Fruit fly (Drosophila melanogaster) whole organism, embryonic: ENCODE measurements around the gene Actbeta.

ENCODE experiments used
- Atf3 ChIP-seq: fragments of 200-800 bp; sonication (Bioruptor generic); optimal IDR thresholded peaks from 3 replicates; lab custom pipeline; 2016; ENCODE audit warnings: missing biosample characterization, missing genetic modification characterization
- BEAF-32 ChIP-seq: fragments of 200-800 bp; sonication (Bioruptor generic); optimal IDR thresholded peaks from 3 replicates; lab custom pipeline; 2017; ENCODE audit warnings: missing biosample characterization, missing genetic modification characterization, mild to moderate bottlenecking, moderate library complexity, missing genetic modification reagents
- BtbVII ChIP-seq: fragments of 200-800 bp; sonication (Bioruptor generic); optimal IDR thresholded peaks from 3 replicates; lab custom pipeline; 2017; ENCODE audit warnings: missing biosample characterization, mild to moderate bottlenecking, missing genetic modification characterization
- CG10267 ChIP-seq: fragments of 200-800 bp; sonication (Bioruptor generic); optimal IDR thresholded peaks from 2 replicates; lab custom pipeline; 2018; ENCODE audit warnings: missing biosample characterization, mild to moderate bottlenecking, missing genetic modification characterization, moderate library complexity
- CG10565 ChIP-seq: fragments of 200-800 bp; sonication (Bioruptor generic); optimal IDR thresholded peaks from 3 replicates; lab custom pipeline; 2016; ENCODE audit warnings: missing biosample characterization, mild to moderate bottlenecking, missing genetic modification characterization
- CG13123 ChIP-seq: fragments of 200-800 bp; sonication (Bioruptor generic); optimal IDR thresholded peaks from 2 replicates; lab custom pipeline; 2016; ENCODE audit warnings: missing biosample characterization, missing genetic modification characterization
- CG14667 ChIP-seq: fragments of 200-800 bp; sonication (Bioruptor generic); IDR thresholded peaks from 2 replicates; pipeline ENCODE4 v1.3.6; 2022; ENCODE audit warnings: missing biosample characterization, missing genetic modification characterization
- CG17359 ChIP-seq: fragments of 200-800 bp; sonication (Bioruptor generic); optimal IDR thresholded peaks from 3 replicates; lab custom pipeline; 2018; ENCODE audit warnings: missing biosample characterization, mild to moderate bottlenecking, missing genetic modification characterization, moderate library complexity
- CG17361 ChIP-seq: fragments of 200-800 bp; sonication (Bioruptor generic); IDR thresholded peaks from 3 replicates; pipeline ENCODE4 v1.3.6; 2022; ENCODE audit warnings: missing biosample characterization, missing genetic modification characterization
- CG17829 ChIP-seq: fragments of 200-800 bp; optimal IDR thresholded peaks from 2 replicates; lab custom pipeline; 2019; ENCODE audit warnings: missing biosample characterization, mild to moderate bottlenecking, missing genetic modification characterization, moderate library complexity
- CG2712 ChIP-seq: fragments of 200-800 bp; optimal IDR thresholded peaks from 3 replicates; lab custom pipeline; 2019; ENCODE audit warnings: missing biosample characterization, mild to moderate bottlenecking, missing genetic modification characterization, moderate library complexity
- CG34376 ChIP-seq: fragments of 200-800 bp; sonication (Bioruptor generic); optimal IDR thresholded peaks from 2 replicates; lab custom pipeline; 2018; ENCODE audit warnings: missing biosample characterization, mild to moderate bottlenecking, missing genetic modification characterization
- CG4282 ChIP-seq: fragments of 200-800 bp; sonication (Bioruptor generic); optimal IDR thresholded peaks from 2 replicates; lab custom pipeline; 2016; ENCODE audit warnings: missing biosample characterization, missing genetic modification characterization
- CG7357 ChIP-seq: fragments of 200-800 bp; sonication (Bioruptor generic); IDR thresholded peaks from 3 replicates; pipeline ENCODE4 v1.3.6; 2022; ENCODE audit warnings: missing biosample characterization, missing genetic modification characterization
- CG7786 ChIP-seq: fragments of 200-800 bp; sonication (Bioruptor generic); optimal IDR thresholded peaks from 2 replicates; lab custom pipeline; 2016; ENCODE audit warnings: missing biosample characterization, missing genetic modification characterization
- CG7928 ChIP-seq: fragments of 200-800 bp; sonication (Bioruptor generic); optimal IDR thresholded peaks from 2 replicates; lab custom pipeline; 2017; ENCODE audit warnings: missing biosample characterization, mild to moderate bottlenecking, missing genetic modification characterization
- CG7987 ChIP-seq: fragments of 200-800 bp; sonication (Bioruptor generic); optimal IDR thresholded peaks from 2 replicates; lab custom pipeline; 2018; ENCODE audit warnings: missing biosample characterization, mild to moderate bottlenecking, missing genetic modification characterization, moderate library complexity
- CG8388 ChIP-seq: fragments of 200-800 bp; sonication (Bioruptor generic); optimal IDR thresholded peaks from 2 replicates; lab custom pipeline; 2019; ENCODE audit warnings: missing biosample characterization, mild to moderate bottlenecking, missing genetic modification characterization, moderate library complexity
- CG8924 ChIP-seq: fragments of 200-800 bp; optimal IDR thresholded peaks from 3 replicates; lab custom pipeline; 2019; ENCODE audit warnings: missing biosample characterization, mild to moderate bottlenecking, missing genetic modification characterization, moderate library complexity
- CG9437 ChIP-seq: fragments of 200-800 bp; sonication (Bioruptor generic); optimal IDR thresholded peaks from 2 replicates; lab custom pipeline; 2018; ENCODE audit warnings: missing biosample characterization, mild to moderate bottlenecking, missing genetic modification characterization
- CG9797 ChIP-seq: fragments of 200-800 bp; sonication (Bioruptor generic); optimal IDR thresholded peaks from 3 replicates; lab custom pipeline; 2018; ENCODE audit warnings: missing biosample characterization, mild to moderate bottlenecking, missing genetic modification characterization
- Dad ChIP-seq: fragments of 200-800 bp; sonication (Bioruptor generic); optimal IDR thresholded peaks from 3 replicates; lab custom pipeline; 2016; ENCODE audit warnings: missing biosample characterization, missing genetic modification characterization
- Dfd ChIP-seq, 2 experiments: fragments of >200 bp; optimal IDR thresholded peaks; 2 replicates each; lab custom pipeline; 2017; ENCODE audit warnings: missing biosample characterization in 2 of 2, missing genetic modification characterization in 2 of 2
- H15 ChIP-seq: fragments of 200-800 bp; sonication (Bioruptor generic); IDR thresholded peaks from 3 replicates; pipeline ENCODE4 v1.3.6; 2022; ENCODE audit warnings: missing biosample characterization, missing genetic modification characterization
- HHEX ChIP-seq: fragments of 200-800 bp; sonication (Bioruptor generic); optimal IDR thresholded peaks from 3 replicates; lab custom pipeline; 2017; ENCODE audit warnings: missing biosample characterization, mild to moderate bottlenecking, missing genetic modification characterization, missing genetic modification reagents
- HLH54F ChIP-seq: fragments of 200-800 bp; sonication (Bioruptor generic); optimal IDR thresholded peaks from 3 replicates; lab custom pipeline; 2016; ENCODE audit warnings: missing biosample characterization, missing genetic modification characterization
- HmgZ ChIP-seq: fragments of 200-800 bp; sonication (Bioruptor generic); optimal IDR thresholded peaks from 2 replicates; lab custom pipeline; 2018; ENCODE audit warnings: missing biosample characterization, mild to moderate bottlenecking, missing genetic modification characterization
- Ravus ChIP-seq: fragments of 200-800 bp; sonication (Bioruptor generic); IDR thresholded peaks from 2 replicates; pipeline ENCODE4 v1.3.6; 2022; ENCODE audit warnings: missing biosample characterization, missing genetic modification characterization
- Side ChIP-seq: fragments of 200-800 bp; sonication (Bioruptor generic); optimal IDR thresholded peaks from 2 replicates; lab custom pipeline; 2016; ENCODE audit warnings: missing biosample characterization, missing genetic modification characterization
- Spps ChIP-seq: fragments of 200-800 bp; sonication (Bioruptor generic); optimal IDR thresholded peaks from 2 replicates; lab custom pipeline; 2018; ENCODE audit warnings: missing biosample characterization, mild to moderate bottlenecking, missing genetic modification characterization
- br ChIP-seq: fragments of >200 bp; optimal IDR thresholded peaks from 2 replicates; lab custom pipeline; 2017
- cato ChIP-seq: fragments of 200-800 bp; sonication (Bioruptor generic); optimal IDR thresholded peaks from 2 replicates; lab custom pipeline; 2016; ENCODE audit warnings: missing biosample characterization, missing genetic modification characterization, borderline replicate concordance
- chinmo ChIP-seq: fragments of 200-800 bp; sonication (Bioruptor generic); IDR thresholded peaks from 4 replicates; pipeline ENCODE4 v1.3.6; 2022; ENCODE audit warnings: missing biosample characterization, missing genetic modification characterization; ENCODE audit not compliant: partially characterized antibody
- chm ChIP-seq: fragments of 200-800 bp; sonication (Bioruptor generic); IDR thresholded peaks from 2 replicates; pipeline ENCODE4 v1.3.6; 2022; ENCODE audit warnings: missing biosample characterization, missing genetic modification characterization
- croc ChIP-seq: fragments of 200-800 bp; sonication (Bioruptor generic); conservative IDR thresholded peaks from 3 replicates; pipeline ENCODE4 v1.3.6; 2022; ENCODE audit warnings: missing biosample characterization, missing genetic modification characterization
- da ChIP-seq: fragments of 200-800 bp; sonication (Bioruptor generic); optimal IDR thresholded peaks from 2 replicates; lab custom pipeline; 2016; ENCODE audit warnings: missing biosample characterization, missing genetic modification characterization
- dan ChIP-seq: fragments of 200-800 bp; sonication (Bioruptor generic); IDR thresholded peaks from 2 replicates; pipeline ENCODE4 v1.3.6; 2022; ENCODE audit warnings: missing biosample characterization, missing genetic modification characterization
- dati ChIP-seq: fragments of 200-800 bp; sonication (Bioruptor generic); IDR thresholded peaks from 2 replicates; pipeline ENCODE4 v1.3.6; 2022; ENCODE audit warnings: missing biosample characterization, missing genetic modification characterization
- dm ChIP-seq: fragments of 200-800 bp; sonication (Bioruptor generic); optimal IDR thresholded peaks from 3 replicates; lab custom pipeline; 2016; ENCODE audit warnings: missing biosample characterization, missing genetic modification characterization
- fd64A ChIP-seq: fragments of 200-800 bp; sonication (Bioruptor generic); optimal IDR thresholded peaks from 3 replicates; lab custom pipeline; 2018; ENCODE audit warnings: missing biosample characterization, mild to moderate bottlenecking, missing genetic modification characterization
- gce ChIP-seq: fragments of 200-800 bp; sonication (Bioruptor generic); IDR thresholded peaks from 3 replicates; pipeline ENCODE4 v1.3.6; 2022; ENCODE audit warnings: missing biosample characterization, missing genetic modification characterization
- gem ChIP-seq: fragments of 200-800 bp; sonication (Bioruptor generic); optimal IDR thresholded peaks from 2 replicates; lab custom pipeline; 2019; ENCODE audit warnings: missing biosample characterization, mild to moderate bottlenecking, missing genetic modification characterization, moderate library complexity
- gt ChIP-seq: fragments of 200-800 bp; sonication (Bioruptor generic); IDR thresholded peaks from 2 replicates; pipeline ENCODE4 v1.3.6; 2022; ENCODE audit warnings: missing biosample characterization, missing genetic modification characterization
- ham ChIP-seq: fragments of 200-800 bp; sonication (Bioruptor generic); IDR thresholded peaks from 2 replicates; pipeline ENCODE4 v1.3.6; 2022; ENCODE audit warnings: missing biosample characterization, missing genetic modification characterization
- knrl ChIP-seq: fragments of 200-800 bp; sonication (Bioruptor generic); IDR thresholded peaks from 3 replicates; pipeline ENCODE4 v1.3.6; 2022; ENCODE audit warnings: missing biosample characterization, missing genetic modification characterization; ENCODE audit not compliant: partially characterized antibody
- p53 ChIP-seq: fragments of 200-800 bp; sonication (Bioruptor generic); optimal IDR thresholded peaks from 2 replicates; lab custom pipeline; 2016; ENCODE audit warnings: missing biosample characterization, missing genetic modification characterization
- pb ChIP-seq: fragments of 200-800 bp; sonication (Bioruptor generic); optimal IDR thresholded peaks from 3 replicates; lab custom pipeline; 2016; ENCODE audit warnings: missing biosample characterization, missing genetic modification characterization
- salm ChIP-seq: fragments of 200-800 bp; sonication (Bioruptor generic); optimal IDR thresholded peaks from 2 replicates; lab custom pipeline; 2018; ENCODE audit warnings: missing biosample characterization, mild to moderate bottlenecking, missing genetic modification characterization
- sqz ChIP-seq: fragments of 200-800 bp; sonication (Bioruptor generic); optimal IDR thresholded peaks from 3 replicates; lab custom pipeline; 2018; ENCODE audit warnings: missing biosample characterization, mild to moderate bottlenecking, missing genetic modification characterization
- ssp ChIP-seq: fragments of 200-800 bp; sonication (Bioruptor generic); IDR thresholded peaks from 2 replicates; pipeline ENCODE4 v1.3.6; 2022; ENCODE audit warnings: missing biosample characterization, missing genetic modification characterization
- tx ChIP-seq: fragments of 200-800 bp; sonication (Bioruptor generic); optimal IDR thresholded peaks from 2 replicates; lab custom pipeline; 2016; ENCODE audit warnings: missing biosample characterization, missing genetic modification characterization
- zf30C ChIP-seq: fragments of 200-800 bp; sonication (Bioruptor generic); optimal IDR thresholded peaks from 3 replicates; lab custom pipeline; 2018; ENCODE audit warnings: missing biosample characterization, mild to moderate bottlenecking, missing genetic modification characterization

Gene Actbeta

DNA sequence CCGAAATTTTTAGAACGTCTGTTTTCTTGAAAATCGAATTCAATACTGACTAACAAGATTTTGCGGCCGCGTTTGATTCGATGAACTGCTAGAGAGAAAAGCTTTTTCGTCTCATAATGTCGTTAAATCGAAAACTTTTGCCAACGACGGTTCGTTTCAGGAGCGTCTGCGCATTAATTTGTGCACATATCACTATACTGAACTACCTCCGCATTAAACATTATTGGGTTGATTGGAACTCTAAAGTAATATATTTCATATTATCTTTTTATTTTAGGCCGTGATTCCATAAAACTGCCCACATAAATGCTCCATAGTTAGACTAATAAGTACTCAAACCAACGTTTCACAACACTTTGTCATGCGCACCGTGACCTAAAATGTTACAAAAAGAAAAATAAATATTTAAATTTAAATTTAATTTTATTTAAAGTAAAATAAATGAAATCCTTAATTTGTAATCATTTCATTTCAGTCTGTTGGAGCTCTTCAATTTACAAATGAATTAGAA lies 30.9 kb downstream of the Actbeta start, which contains the start of gene CaMKII (continued):
- no peak for TF ChIP-seq gce
- TF ChIP-seq knrl (GFP tag; lab: Robert Waterston, UW) = no peak
- no peak for TF ChIP-seq sqz (GFP tag; lab: Kevin White, UChicago)
- no peak for TF ChIP-seq CG4282 (GFP tag; lab: Kevin White, UChicago)
- TF ChIP-seq dm (GFP tag; lab: Kevin White, UChicago) = no peak
- no peak for TF ChIP-seq CG13123 (GFP tag; lab: Kevin White, UChicago)
- no peak for TF ChIP-seq Dad (GFP tag; lab: Kevin White, UChicago)
- TF ChIP-seq CG7786 (GFP tag; lab: Kevin White, UChicago) = no peak
- peak; percentile 49 for TF ChIP-seq CG17829
- TF ChIP-seq CG7357 (GFP tag; lab: Robert Waterston, UW) = no peak
- no peak for TF ChIP-seq br (lab: Kevin White, UChicago)
- no peak for TF ChIP-seq H15 (GFP tag; lab: Robert Waterston, UW)
- TF ChIP-seq Dfd (GFP tag; optimal IDR thresholded peaks at IDR 0.05; lab: Kevin White, UChicago) = no peak
- TF ChIP-seq BEAF-32 (GFP tag; lab: Kevin White, UChicago) = no peak
- no peak for TF ChIP-seq Atf3 (GFP tag; lab: Kevin White, UChicago)
- peak; percentile 54; the same call in 1 of the 3 replicates for TF ChIP-seq CG17361 (GFP tag; lab: Robert Waterston, UW)
- no peak for TF ChIP-seq p53
- TF ChIP-seq croc = no peak
- TF ChIP-seq chm (GFP tag; lab: Robert Waterston, UW) = no peak
- no peak for TF ChIP-seq HHEX (GFP tag; lab: Kevin White, UChicago)
- TF ChIP-seq CG7987 (GFP tag; lab: Kevin White, UChicago) = no peak
- TF ChIP-seq BtbVII = no peak
- no peak for TF ChIP-seq CG8388 (GFP tag; lab: Kevin White, UChicago)
- TF ChIP-seq CG10267 = peak; percentile 88
- no peak for TF ChIP-seq salm (tag; lab: Kevin White, UChicago)
- no peak for TF ChIP-seq CG8924 (tag; lab: Kevin White, UChicago)
- no peak for TF ChIP-seq CG10565 (GFP tag; lab: Kevin White, UChicago)
- no peak for TF ChIP-seq zf30C (GFP tag; lab: Kevin White, UChicago)
- TF ChIP-seq Spps (tag; lab: Kevin White, UChicago) = no peak
- TF ChIP-seq chinmo = no peak
- TF ChIP-seq Side (GFP tag; lab: Kevin White, UChicago) = no peak
- no peak for TF ChIP-seq pb (GFP tag; lab: Kevin White, UChicago)
- no peak for TF ChIP-seq HmgZ
- peak; percentile 29; the same call in 1 of the 2 replicates for TF ChIP-seq ssp
- TF ChIP-seq CG14667 (GFP tag; lab: Robert Waterston, UW) = no peak
- no peak for TF ChIP-seq da (GFP tag; lab: Kevin White, UChicago)
- TF ChIP-seq CG9797 = no peak
- no peak for TF ChIP-seq Ravus (GFP tag; lab: Robert Waterston, UW)
- TF ChIP-seq gem (tag; lab: Kevin White, UChicago) = peak; percentile 67
- no peak for TF ChIP-seq fd64A (GFP tag; lab: Kevin White, UChicago)
- peak; percentile 39 for TF ChIP-seq CG9437 (GFP tag; lab: Kevin White, UChicago)
- no peak for TF ChIP-seq gt (GFP tag; lab: Robert Waterston, UW)
- no peak for TF ChIP-seq cato (GFP tag; lab: Kevin White, UChicago)
- peak; percentile 67 for TF ChIP-seq CG2712 (tag; lab: Kevin White, UChicago)
- no peak for TF ChIP-seq ham (GFP tag; lab: Robert Waterston, UW)
- TF ChIP-seq CG34376 (GFP tag; lab: Kevin White, UChicago) = peak; percentile 22
- TF ChIP-seq dan = no peak
- TF ChIP-seq dati (GFP tag; lab: Robert Waterston, UW) = no peak
- peak; percentile 45 for TF ChIP-seq CG17359 (tag; lab: Kevin White, UChicago)
- TF ChIP-seq tx (GFP tag; lab: Kevin White, UChicago) = no peak
- no peak for TF ChIP-seq CG7928 (GFP tag; lab: Kevin White, UChicago)
- TF ChIP-seq HLH54F = no peak
